Worm (Caenorhabditis elegans) whole organism, mixed stage, embryonic: ENCODE data around the gene pqn-39.
"Not testable (repeated sequence)": the region's sequence is repeated elsewhere in the genome, so short reads cannot be mapped to it uniquely, and the experiment has no call there.

ENCODE experiments used
- M03D4.4 ChIP-seq: sonication (generic microtip); optimal IDR thresholded peaks from 2 replicates; lab custom pipeline; 2017; ENCODE audit warnings: mild to moderate bottlenecking, missing genetic modification characterization, missing compliant biosample characterization
- bed-3 ChIP-seq: fragments of 200-800 bp; sonication (Bioruptor generic); optimal IDR thresholded peaks from 3 replicates; lab custom pipeline; 2018; ENCODE audit warnings: mild to moderate bottlenecking, missing genetic modification characterization, moderate library complexity, missing compliant biosample characterization
- blmp-1 ChIP-seq: fragments of 150-350 bp; optimal IDR thresholded peaks from 2 replicates; lab custom pipeline; 2014; ENCODE audit warnings: missing biosample characterization, missing genetic modification characterization
- ceh-39 ChIP-seq: fragments of 150-350 bp; optimal IDR thresholded peaks from 2 replicates; lab custom pipeline; 2014; ENCODE audit warnings: missing biosample characterization, missing genetic modification characterization
- ceh-43 ChIP-seq: fragments of 200-800 bp; sonication (Bioruptor generic); optimal IDR thresholded peaks from 2 replicates; lab custom pipeline; 2018; ENCODE audit warnings: mild to moderate bottlenecking, missing genetic modification characterization, moderate library complexity, missing compliant biosample characterization
- ces-1 ChIP-seq: fragments of 150-350 bp; optimal IDR thresholded peaks from 2 replicates; lab custom pipeline; 2014; ENCODE audit warnings: missing biosample characterization, missing genetic modification reagents, missing genetic modification characterization
- cnd-1 ChIP-seq: fragments of 200-800 bp; sonication (Bioruptor generic); optimal IDR thresholded peaks from 2 replicates; lab custom pipeline; 2018; ENCODE audit warnings: mild to moderate bottlenecking, missing genetic modification characterization, missing compliant biosample characterization
- drap-1 ChIP-seq: fragments of 200-800 bp; sonication (Bioruptor generic); optimal IDR thresholded peaks from 3 replicates; lab custom pipeline; 2018; ENCODE audit warnings: mild to moderate bottlenecking, missing genetic modification characterization, missing compliant biosample characterization
- elt-1 ChIP-seq: sonication (generic microtip); optimal IDR thresholded peaks from 2 replicates; lab custom pipeline; 2017; ENCODE audit warnings: missing genetic modification characterization, mild to moderate bottlenecking, missing compliant biosample characterization, antibody characterized with exemption, moderate library complexity, borderline replicate concordance; ENCODE audit not compliant: insufficient read depth
- elt-3 ChIP-seq: fragments of 150-350 bp; optimal IDR thresholded peaks from 2 replicates; lab custom pipeline; 2014; ENCODE audit warnings: missing biosample characterization, missing genetic modification characterization
- flh-1 ChIP-seq: fragments of 200-800 bp; sonication (Bioruptor generic); optimal IDR thresholded peaks from 2 replicates; lab custom pipeline; 2018; ENCODE audit warnings: mild to moderate bottlenecking, missing genetic modification characterization, moderate library complexity, missing compliant biosample characterization
- ham-2 ChIP-seq: fragments of 200-800 bp; sonication (Bioruptor generic); optimal IDR thresholded peaks from 2 replicates; lab custom pipeline; 2018; ENCODE audit warnings: mild to moderate bottlenecking, missing genetic modification characterization, missing compliant biosample characterization
- lin-13 ChIP-seq: fragments of 150-350 bp; optimal IDR thresholded peaks from 2 replicates; lab custom pipeline; 2014; ENCODE audit warnings: missing biosample characterization, missing genetic modification characterization
- lin-32 ChIP-seq: fragments of 200-800 bp; sonication (Bioruptor generic); optimal IDR thresholded peaks from 2 replicates; lab custom pipeline; 2018; ENCODE audit warnings: mild to moderate bottlenecking, missing genetic modification characterization, missing compliant biosample characterization
- lsy-2 ChIP-seq: fragments of 150-350 bp; optimal IDR thresholded peaks from 2 replicates; lab custom pipeline; 2014; ENCODE audit warnings: missing biosample characterization, missing genetic modification characterization
- mep-1 ChIP-seq: fragments of 150-350 bp; optimal IDR thresholded peaks from 2 replicates; lab custom pipeline; 2017; ENCODE audit warnings: missing biosample characterization, missing genetic modification reagents, missing genetic modification characterization, inconsistent platforms
- mls-2 ChIP-seq: sonication (generic microtip); optimal IDR thresholded peaks from 2 replicates; lab custom pipeline; 2016; ENCODE audit warnings: mild to moderate bottlenecking, missing genetic modification characterization, moderate library complexity, missing compliant biosample characterization
- nhr-2 ChIP-seq: fragments of 150-350 bp; optimal IDR thresholded peaks from 2 replicates; lab custom pipeline; 2014; ENCODE audit warnings: missing biosample characterization, missing genetic modification characterization
- nhr-237 ChIP-seq: fragments of 150-350 bp; optimal IDR thresholded peaks from 2 replicates; lab custom pipeline; 2014; ENCODE audit warnings: missing biosample characterization, missing genetic modification characterization
- nhr-28 ChIP-seq: fragments of 150-350 bp; optimal IDR thresholded peaks from 2 replicates; lab custom pipeline; 2014; ENCODE audit warnings: missing biosample characterization, missing genetic modification characterization
- nhr-76 ChIP-seq: sonication (generic microtip); optimal IDR thresholded peaks from 2 replicates; lab custom pipeline; 2017; ENCODE audit warnings: missing biosample characterization, missing genetic modification characterization
- pha-4 ChIP-seq: fragments of 150-350 bp; optimal IDR thresholded peaks from 2 replicates; lab custom pipeline; 2018; ENCODE audit warnings: missing biosample characterization, missing genetic modification reagents, missing genetic modification characterization
- sem-2 ChIP-seq: fragments of 200-800 bp; sonication (Bioruptor generic); optimal IDR thresholded peaks from 2 replicates; lab custom pipeline; 2018; ENCODE audit warnings: mild to moderate bottlenecking, missing genetic modification characterization, missing compliant biosample characterization
- sptf-1 ChIP-seq: sonication (generic microtip); optimal IDR thresholded peaks from 2 replicates; lab custom pipeline; 2017; ENCODE audit warnings: mild to moderate bottlenecking, missing genetic modification characterization, moderate library complexity, missing compliant biosample characterization
- tbx-8 ChIP-seq: fragments of 200-800 bp; sonication (Bioruptor generic); optimal IDR thresholded peaks from 2 replicates; lab custom pipeline; 2018; ENCODE audit warnings: mild to moderate bottlenecking, missing genetic modification characterization, moderate library complexity, missing compliant biosample characterization
- unc-120 ChIP-seq: sonication (generic microtip); optimal IDR thresholded peaks from 2 replicates; lab custom pipeline; 2017; ENCODE audit warnings: missing genetic modification characterization, missing compliant biosample characterization; ENCODE audit not compliant: poor library complexity, severe bottlenecking
- unc-39 ChIP-seq: fragments of 150-350 bp; optimal IDR thresholded peaks from 2 replicates; lab custom pipeline; 2014; ENCODE audit warnings: missing biosample characterization, missing genetic modification characterization
- ztf-11 ChIP-seq: fragments of 150-350 bp; optimal IDR thresholded peaks from 2 replicates; lab custom pipeline; 2014; ENCODE audit warnings: missing biosample characterization, missing genetic modification characterization

Gene pqn-39

DNA sequence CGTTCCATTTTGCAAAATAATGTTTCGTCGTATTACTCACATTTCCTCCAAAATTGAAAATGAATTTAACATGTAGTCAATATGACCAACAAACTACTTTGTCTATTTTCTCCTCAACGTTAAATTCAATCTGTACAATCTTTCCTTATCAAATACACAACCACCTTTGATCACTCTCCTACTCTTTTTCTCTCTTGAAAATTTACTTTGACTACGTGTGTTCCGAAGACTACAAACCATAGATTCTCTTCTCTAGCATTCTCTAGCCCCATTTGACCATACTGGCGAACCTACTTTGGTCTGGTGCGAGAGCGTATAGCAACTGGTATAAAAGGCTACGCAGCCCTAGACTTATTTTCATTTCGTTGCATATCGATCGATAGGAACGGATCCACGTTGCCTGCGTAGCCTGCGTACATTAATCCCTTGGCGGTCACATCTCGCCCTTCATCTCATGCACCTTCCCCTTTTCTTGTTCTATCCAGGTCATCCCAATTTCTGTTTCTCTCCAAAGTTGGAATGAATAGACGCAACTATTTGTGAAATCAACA lies 31.8 kb upstream of the pqn-39 start:
- TF ChIP-seq ceh-43 (GFP tag; lab: Kevin White, UChicago): no peak
- TF ChIP-seq lsy-2 (tag; lab: Kevin White, UChicago): no peak
- TF ChIP-seq nhr-76 (tag; lab: Kevin White, UChicago): no peak
- no peak for TF ChIP-seq pha-4 (tag; lab: Kevin White, UChicago)
- TF ChIP-seq flh-1 (GFP tag; lab: Kevin White, UChicago): no peak
- TF ChIP-seq mep-1 (tag; lab: Kevin White, UChicago): no peak
- TF ChIP-seq M03D4.4 (tag; lab: Kevin White, UChicago): no peak
- TF ChIP-seq ces-1: no peak
- TF ChIP-seq lin-32 (GFP tag; lab: Kevin White, UChicago): no peak
- no peak for TF ChIP-seq mls-2 (tag; lab: Kevin White, UChicago)
- TF ChIP-seq nhr-237 (tag; lab: Kevin White, UChicago): no peak

DNA sequence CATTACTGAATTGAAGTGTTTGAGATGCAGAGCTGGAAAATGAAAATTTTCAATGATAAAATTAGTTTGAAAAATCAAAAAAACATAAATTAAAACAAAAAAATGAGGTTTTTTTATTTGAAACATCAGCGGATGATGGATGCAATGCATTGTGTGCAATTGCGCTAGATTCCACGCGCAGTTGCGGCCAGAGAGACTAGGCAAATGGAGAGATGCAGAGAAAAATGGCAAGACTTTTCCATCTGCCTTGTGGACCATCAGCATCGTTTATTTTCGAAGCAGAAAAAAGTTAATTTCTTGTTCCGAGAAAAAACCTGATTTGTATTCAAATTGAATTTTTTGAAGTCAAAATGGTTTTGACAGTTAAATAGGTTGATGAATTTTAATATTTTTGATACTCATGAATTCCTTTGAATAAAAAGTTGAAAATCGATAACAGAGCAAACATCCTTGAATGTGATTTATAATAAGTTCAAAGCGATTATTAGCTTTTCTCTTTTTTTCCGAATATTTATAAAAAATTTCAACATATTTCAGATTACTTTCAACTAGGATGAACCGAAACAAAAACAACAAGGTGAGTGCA lies 27.4 kb upstream of the pqn-39 start, which contains the start of the genes C31E10.5 and C31E10.6:
C31E10.5 (minus strand) TSS at position 32 of the 586 bp plus-strand sequence.
C31E10.6 (plus strand) TSS at position 536 of the 586 bp plus-strand sequence.
- peak; percentile 48 for TF ChIP-seq nhr-237 (tag; lab: Kevin White, UChicago)
- peak; percentile 23 for TF ChIP-seq mls-2 (tag; lab: Kevin White, UChicago)
- peak; percentile 39 for TF ChIP-seq lin-13 (tag; lab: Kevin White, UChicago)
- TF ChIP-seq nhr-28: no peak
- no peak for TF ChIP-seq ham-2 (GFP tag; lab: Kevin White, UChicago)
- TF ChIP-seq cnd-1 (tag; lab: Kevin White, UChicago): peak; percentile 1
- no peak for TF ChIP-seq flh-1 (GFP tag; lab: Kevin White, UChicago)
- TF ChIP-seq unc-39: no peak
- TF ChIP-seq mep-1 (tag; lab: Kevin White, UChicago): peak; percentile 85
- TF ChIP-seq lsy-2 (tag; lab: Kevin White, UChicago): peak; percentile 50
- peak; percentile 25 for TF ChIP-seq ces-1

DNA sequence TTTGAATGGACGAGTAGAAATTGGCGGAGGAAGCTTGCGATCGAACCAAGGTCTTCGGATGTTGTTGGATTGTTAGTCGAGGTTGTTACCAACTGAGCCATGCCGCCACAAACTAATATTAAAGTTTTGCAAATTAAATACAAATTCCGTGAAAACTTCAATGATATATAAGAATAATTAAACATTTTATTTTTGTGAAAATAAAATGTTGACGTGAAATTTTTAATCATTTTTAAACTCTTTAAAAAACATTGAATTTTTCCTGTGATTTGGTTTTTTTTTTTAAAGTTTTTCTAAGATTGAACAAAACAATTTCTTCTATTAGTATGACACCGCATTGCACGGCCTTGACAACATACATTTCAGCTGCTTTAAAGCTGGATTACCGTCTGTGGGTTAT lies 22.2 kb upstream of the pqn-39 start, which contains the start of gene C31E10.11:
C31E10.11 (minus strand) TSS at position 101 of the 400 bp plus-strand sequence.
- TF ChIP-seq M03D4.4 (tag; lab: Kevin White, UChicago) (no peak), unc-120 (no peak), drap-1 (GFP tag; lab: Kevin White, UChicago) (no peak), elt-3 (tag; lab: Kevin White, UChicago) (no peak), nhr-2 (tag; lab: Kevin White, UChicago) (no peak), flh-1 (GFP tag; lab: Kevin White, UChicago) (no peak), sem-2 (GFP tag; lab: Kevin White, UChicago) (no peak), nhr-237 (tag; lab: Kevin White, UChicago) (no peak), ztf-11 (tag; lab: Kevin White, UChicago) (no peak), tbx-8 (GFP tag; lab: Kevin White, UChicago) (no peak), mls-2 (tag; lab: Kevin White, UChicago) (no peak), bed-3 (GFP tag; lab: Kevin White, UChicago) (no peak)

DNA sequence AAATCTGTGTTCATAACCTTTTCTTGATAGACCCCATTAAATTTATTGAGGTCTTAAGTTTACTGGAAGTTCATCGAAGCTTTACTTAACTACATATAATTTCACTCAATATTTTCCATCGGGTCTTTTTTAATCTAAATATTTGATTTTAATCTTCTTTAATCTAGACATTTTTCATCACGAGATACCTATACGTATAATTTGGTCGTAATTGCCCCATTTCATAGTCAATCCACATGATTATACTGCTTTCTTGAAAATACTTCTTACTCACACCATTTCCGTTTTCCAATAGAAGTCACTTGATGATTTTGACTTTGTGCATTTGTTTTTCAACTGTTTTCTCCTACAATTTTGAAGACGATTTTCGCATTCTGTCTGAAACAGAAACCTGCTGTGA lies 17.8 kb upstream of the pqn-39 start, which contains the start of gene irld-24:
irld-24 (plus strand) TSS at position 301 of the 400 bp plus-strand sequence.
- TF ChIP-seq ceh-39 (tag; lab: Kevin White, UChicago): no peak
- no peak for TF ChIP-seq drap-1 (GFP tag; lab: Kevin White, UChicago)
- TF ChIP-seq elt-1: no peak

DNA sequence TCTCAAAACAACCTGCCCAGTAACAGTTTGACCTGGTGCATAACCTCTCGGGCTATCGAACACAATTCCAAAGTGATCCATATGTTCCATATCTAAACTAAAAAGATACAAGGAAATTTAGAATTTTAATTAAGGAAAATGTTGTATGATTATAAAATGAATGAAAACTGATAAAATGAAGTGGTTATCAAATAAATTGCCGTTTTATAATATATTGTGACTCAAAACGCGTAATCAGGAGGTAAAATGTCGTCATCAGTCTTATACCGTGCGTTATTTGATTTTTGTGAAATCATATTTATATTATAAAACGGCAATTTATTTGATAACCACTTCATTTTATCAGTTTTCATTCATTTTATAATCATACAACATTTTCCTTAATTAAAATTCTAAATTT lies 11.9 kb upstream of the pqn-39 start, which contains the start of gene arrd-24:
arrd-24 (minus strand) TSS at position 101 of the 400 bp plus-strand sequence.
- TF ChIP-seq mls-2 (tag; lab: Kevin White, UChicago); blmp-1; sptf-1 (tag; lab: Kevin White, UChicago): not testable (repeated sequence)
- TF ChIP-seq, all 35 proteins: peak for 0; not testable (repeated sequence) for 35
